Worm (Caenorhabditis elegans): Measurements from ENCODE around the gene R11D1.10.

Gene R11D1.10

ce11 chrV:12729220-12729619 lies at the start of gene R11D1.10:
Gene R11D1.10, plus strand, starts transcription at chrV:12729520.
- TF ChIP-seq daf-19 (GFP tag; conservative IDR thresholded peaks at IDR 0.05), result no peak
- TF ChIP-seq ceh-20 (GFP tag; IDR thresholded peaks at IDR 0.05), result no peak
- TF ChIP-seq nhr-111 (GFP tag; optimal IDR thresholded peaks at IDR 0.05), result no peak
- TF ChIP-seq hif-1 (tag; optimal IDR thresholded peaks at IDR 0.05), result no peak
- no peak for TF ChIP-seq nhr-25 (tag; optimal IDR thresholded peaks at IDR 0.05; ENCODE audit: borderline replicate concordance, insufficient read depth)
- no peak for TF ChIP-seq attf-4 (tag; optimal IDR thresholded peaks at IDR 0.05)
- TF ChIP-seq hmg-1.1 (GFP tag; IDR thresholded peaks at IDR 0.05), result no peak
- no peak for TF ChIP-seq T20F7.1 (GFP tag; optimal IDR thresholded peaks at IDR 0.05)

- TF ChIP-seq saeg-2 (GFP tag; IDR thresholded peaks at IDR 0.05) (no peak), zfp-3 (GFP tag; conservative IDR thresholded peaks at IDR 0.05) (no peak), unc-62 (GFP tag; optimal IDR thresholded peaks at IDR 0.05 in 1 of 2) (peak in 1 of 2 experiments; percentile 33), unc-62 (tag; optimal IDR thresholded peaks at IDR 0.05) (no peak)
These were observed 49.5 kb upstream of the R11D1.10 start, which contains the start of gene frpr-15 for ce11 chrV:12679807-12680206. Gene frpr-15, plus strand, starts transcription at chrV:12680107.

ce11 chrV:12683205-12683604 lies 46.1 kb upstream of the R11D1.10 start:
- TF ChIP-seq lim-7 (GFP tag; IDR thresholded peaks at IDR 0.05), result no peak; the same call in 1 of the 2 replicates
- TF ChIP-seq spr-3 (GFP tag; optimal IDR thresholded peaks at IDR 0.05), result no peak
- TF ChIP-seq F26F4.8 (GFP tag; conservative IDR thresholded peaks at IDR 0.05), result no peak
- TF ChIP-seq R02D3.7 (tag; optimal IDR thresholded peaks at IDR 0.05), result no peak
- 0 out of 2 replicates have a peak, but pooled peaks have one; percentile 53 for TF ChIP-seq ceh-44 (GFP tag; IDR thresholded peaks at IDR 0.05)
- TF ChIP-seq fos-1 (tag; optimal IDR thresholded peaks at IDR 0.05), result no peak
- TF ChIP-seq lin-13 (GFP tag; optimal IDR thresholded peaks at IDR 0.05), result no peak
- no peak for TF ChIP-seq tag-97 (GFP tag; IDR thresholded peaks at IDR 0.05)
- TF ChIP-seq ztf-11 (tag; optimal IDR thresholded peaks at IDR 0.05), result no peak
- peak in 1 of 2 experiments; percentile 37 for TF ChIP-seq daf-16 (GFP tag; optimal IDR thresholded peaks at IDR 0.05)
- no peak for TF ChIP-seq daf-16 (tag; optimal IDR thresholded peaks at IDR 0.05)

- no peak for TF ChIP-seq ztf-7 (tag; optimal IDR thresholded peaks at IDR 0.05)
- TF ChIP-seq nhr-77 (tag; optimal IDR thresholded peaks at IDR 0.05), result no peak
- TF ChIP-seq spr-3 (GFP tag; optimal IDR thresholded peaks at IDR 0.05), result no peak
- TF ChIP-seq dmd-9 (GFP tag; IDR thresholded peaks at IDR 0.05), result no peak
- TF ChIP-seq T26A8.4 (GFP tag; IDR thresholded peaks at IDR 0.05), result no peak
- TF ChIP-seq madf-5 (GFP tag; IDR thresholded peaks at IDR 0.05), result no peak
These were observed 34.2 kb upstream of the R11D1.10 start, which contains the start of gene parn-1 for ce11 chrV:12695155-12695554. Gene parn-1, minus strand, starts transcription at chrV:12695255.

- TF ChIP-seq pha-4 (GFP tag; IDR thresholded peaks at IDR 0.05) (no peak; the same call in 1 of the 2 replicates), pha-4 (tag; optimal IDR thresholded peaks at IDR 0.05) (no peak), gei-8 (GFP tag; optimal IDR thresholded peaks at IDR 0.05) (no peak), nhr-48 (tag; optimal IDR thresholded peaks at IDR 0.05) (no peak), spr-1 (tag; optimal IDR thresholded peaks at IDR 0.05) (no peak), hlh-11 (tag; optimal IDR thresholded peaks at IDR 0.05) (no peak)
These were observed 33.4 kb upstream of the R11D1.10 start, which contains the start of gene K10C8.4 for ce11 chrV:12695968-12696367. Gene K10C8.4, plus strand, starts transcription at chrV:12696268.

All from whole organism, L4 larva.